Worm (Caenorhabditis elegans): ENCODE results near the gene F18C5.9.

DNA sequence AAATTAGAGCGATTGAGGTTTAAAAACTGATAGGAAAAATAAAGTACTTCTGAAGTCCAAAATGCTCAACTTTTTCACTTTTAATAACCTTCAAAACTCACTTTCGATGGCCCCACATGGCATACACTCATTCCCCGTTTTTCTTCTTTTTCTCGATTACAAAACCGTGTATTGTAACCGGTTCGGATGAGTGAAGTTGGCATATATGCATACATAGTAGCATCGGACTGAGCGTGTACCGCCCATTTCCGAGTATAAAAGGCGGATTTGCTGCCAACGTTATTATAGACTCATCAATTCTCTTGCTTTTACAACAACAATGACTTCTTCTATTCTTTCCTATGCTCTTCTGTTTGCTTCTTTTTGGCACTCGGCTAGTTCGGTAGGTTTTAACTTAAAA is 15.8 kb downstream of the F18C5.9 start, which contains the start of gene C56C10.4:
- TF ChIP-seq pqm-1 (tag; optimal IDR thresholded peaks at IDR 0.05) (no peak), ama-1 (optimal IDR thresholded peaks at IDR 0.05) (no peak), alr-1 (tag; optimal IDR thresholded peaks at IDR 0.05; ENCODE audit: borderline replicate concordance) (no peak), lsy-2 (tag; optimal IDR thresholded peaks at IDR 0.05) (no peak)

Measured in whole organism, L1 larva.